Fruit fly (Drosophila melanogaster): ENCODE measurements around the gene CG6693.
A peak's percentile ranks its signal among the peaks of the same experiment; 100 is the strongest.

dm6 chr3R:11200042-11200884 lies 21.2 kb downstream of the CG6693 start:
- peak; percentile 92 for TF ChIP-seq kay (GFP tag; ENCODE audit: borderline replicate concordance)
- no peak for TF ChIP-seq Crg-1 (GFP tag; optimal IDR thresholded peaks at IDR 0.05)
- TF ChIP-seq toe (GFP tag; optimal IDR thresholded peaks at IDR 0.05), result no peak
- TF ChIP-seq CG5204 (GFP tag; optimal IDR thresholded peaks at IDR 0.05), result no peak
- TF ChIP-seq CG11617 (GFP tag; optimal IDR thresholded peaks at IDR 0.05), result no peak
- peak; percentile 2 for TF ChIP-seq CG7045 (GFP tag; optimal IDR thresholded peaks at IDR 0.05)
- no peak for TF ChIP-seq ovo (GFP tag; optimal IDR thresholded peaks at IDR 0.05)
- no peak for TF ChIP-seq pad (GFP tag; optimal IDR thresholded peaks at IDR 0.05)

Data from whole organism, adult.